Worm (Caenorhabditis elegans) whole organism, midembryonic: Measurements from ENCODE around the gene F08C6.18.

ENCODE experiments used
- T22C8.4 ChIP-seq: fragments of 200-800 bp; sonication (Bioruptor generic); IDR thresholded peaks from 2 replicates; pipeline ENCODE4 v1.3.6; 2022; ENCODE audit warnings: missing genetic modification characterization, missing compliant biosample characterization
- cog-1 ChIP-seq: sonication (generic microtip); optimal IDR thresholded peaks from 2 replicates; lab custom pipeline; 2016; ENCODE audit warnings: missing genetic modification characterization, missing compliant biosample characterization
- flt-1 ChIP-seq: fragments of 200-800 bp; sonication (Bioruptor generic); IDR thresholded peaks from 2 replicates; pipeline ENCODE4 v1.3.6; 2022; ENCODE audit warnings: missing genetic modification characterization, missing compliant biosample characterization
- klf-2 ChIP-seq: fragments of 200-800 bp; sonication (Bioruptor generic); conservative IDR thresholded peaks from 2 replicates; pipeline ENCODE4 v1.3.6; 2022; ENCODE audit warnings: missing genetic modification reagents, missing genetic modification characterization, missing compliant biosample characterization
- med-1 ChIP-seq: sonication (generic microtip); optimal IDR thresholded peaks from 2 replicates; lab custom pipeline; 2017; ENCODE audit warnings: missing genetic modification characterization, mild to moderate bottlenecking, missing compliant biosample characterization, antibody characterized with exemption, missing genetic modification reagents; ENCODE audit not compliant: insufficient read depth
- ref-1 ChIP-seq: fragments of 200-800 bp; sonication (Bioruptor generic); conservative IDR thresholded peaks from 2 replicates; pipeline ENCODE4 v1.3.6; 2022; ENCODE audit warnings: missing genetic modification reagents, missing genetic modification characterization, missing compliant biosample characterization
- tab-1 ChIP-seq: fragments of 200-800 bp; sonication (Bioruptor generic); IDR thresholded peaks from 2 replicates; pipeline ENCODE4 v1.3.6; 2022; ENCODE audit warnings: missing genetic modification characterization, missing compliant biosample characterization
- ztf-23 ChIP-seq: fragments of 200-800 bp; sonication (Bioruptor generic); IDR thresholded peaks from 2 replicates; pipeline ENCODE4 v1.3.6; 2022; ENCODE audit warnings: missing genetic modification reagents, missing genetic modification characterization, missing compliant biosample characterization
- ztf-29 ChIP-seq: fragments of 200-800 bp; sonication (Bioruptor generic); IDR thresholded peaks from 2 replicates; pipeline ENCODE4 v1.3.6; 2022; ENCODE audit warnings: missing genetic modification reagents, missing genetic modification characterization, missing compliant biosample characterization

Gene F08C6.18

DNA sequence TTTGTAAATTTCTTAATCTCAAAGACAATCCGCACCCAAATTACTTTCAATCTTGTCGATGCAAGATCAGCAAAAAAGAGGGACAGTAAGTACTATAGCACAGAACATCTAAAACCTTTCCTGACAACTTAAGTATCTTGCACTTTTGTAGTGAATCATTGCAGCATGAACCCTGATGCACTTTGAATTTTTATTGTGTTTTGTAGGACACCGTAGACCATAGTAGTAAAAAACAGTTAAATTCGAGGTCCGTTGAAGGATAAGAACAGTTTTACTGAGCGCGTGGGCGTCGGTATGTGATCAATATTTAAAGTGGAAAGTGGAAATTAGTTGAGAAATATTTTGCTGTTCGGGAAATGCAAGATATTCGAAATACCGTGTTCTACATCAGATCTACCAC lies 8.8 kb upstream of the F08C6.18 start:
- TF ChIP-seq T22C8.4 (GFP tag; lab: Robert Waterston, UW): no peak
- TF ChIP-seq klf-2 (GFP tag; lab: Robert Waterston, UW): no peak
- TF ChIP-seq tab-1: no peak
- TF ChIP-seq ztf-29: no peak
- no peak for TF ChIP-seq med-1 (GFP tag; lab: Kevin White, UChicago)
- TF ChIP-seq cog-1 (tag; lab: Kevin White, UChicago): no peak

DNA sequence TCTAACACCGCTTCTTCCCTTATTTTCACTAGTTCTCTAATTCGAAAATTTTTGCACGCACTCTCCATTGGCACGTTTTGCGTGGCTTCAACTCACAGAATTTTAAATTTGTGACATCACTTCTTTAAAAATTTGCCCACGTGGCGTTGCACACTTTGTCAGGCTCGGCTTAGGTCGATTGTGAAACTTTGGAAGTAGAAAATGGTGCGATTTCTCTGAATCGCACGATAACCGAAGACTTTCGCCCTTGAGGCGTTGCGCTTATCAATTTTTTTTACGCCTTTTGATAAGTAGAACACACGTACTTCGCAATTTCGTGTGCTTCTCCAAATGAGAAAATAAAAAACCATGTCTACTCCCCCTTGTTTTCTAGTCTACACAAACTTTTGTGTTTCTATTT lies 4.9 kb upstream of the F08C6.18 start:
- TF ChIP-seq ref-1 (GFP tag; lab: Robert Waterston, UW) (no peak), ztf-23 (GFP tag; lab: Robert Waterston, UW) (no peak), med-1 (GFP tag; lab: Kevin White, UChicago) (no peak), ztf-29 (no peak), flt-1 (GFP tag; lab: Robert Waterston, UW) (no peak), tab-1 (no peak), klf-2 (GFP tag; lab: Robert Waterston, UW) (no peak), cog-1 (tag; lab: Kevin White, UChicago) (no peak), T22C8.4 (GFP tag; lab: Robert Waterston, UW) (no peak)

DNA sequence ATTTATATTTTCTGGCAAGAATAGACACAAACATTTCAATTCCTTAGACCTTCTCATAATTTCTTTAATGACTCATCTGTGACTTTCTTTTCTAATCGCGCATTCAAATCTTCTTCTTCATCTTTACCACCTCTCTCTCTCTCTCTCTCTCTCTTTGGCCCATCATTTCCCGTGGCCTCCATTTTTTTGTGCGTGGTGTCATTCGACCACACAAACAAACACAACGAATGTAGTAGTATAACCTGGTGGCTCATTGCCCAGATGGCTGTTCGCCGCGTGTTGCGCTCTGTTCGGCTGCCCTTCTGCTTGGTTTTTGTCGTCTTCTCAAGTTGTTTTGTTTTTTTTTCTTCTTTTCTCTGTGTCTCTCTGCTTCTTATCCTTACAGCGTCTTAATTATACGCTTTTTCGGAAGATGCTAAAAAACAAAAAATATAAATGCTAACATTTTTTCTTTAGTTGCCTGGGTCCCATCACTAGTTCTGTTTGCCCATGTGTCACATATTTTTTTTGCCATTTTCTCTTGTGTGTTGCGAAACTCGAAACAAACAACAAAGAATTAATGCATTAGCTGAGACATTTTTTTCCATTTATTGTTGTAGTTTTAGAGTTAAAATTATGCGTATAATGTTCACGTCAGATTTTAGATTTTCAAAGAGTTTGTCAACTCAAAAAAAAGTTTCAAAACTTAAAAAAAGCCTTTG lies 4.2 kb upstream of the F08C6.18 start:
- TF ChIP-seq klf-2 (GFP tag; lab: Robert Waterston, UW) (no peak), cog-1 (tag; lab: Kevin White, UChicago) (no peak), ztf-29 (no peak), med-1 (GFP tag; lab: Kevin White, UChicago) (no peak), ztf-23 (GFP tag; lab: Robert Waterston, UW) (no peak), tab-1 (no peak), flt-1 (GFP tag; lab: Robert Waterston, UW) (no peak), T22C8.4 (GFP tag; lab: Robert Waterston, UW) (no peak), ref-1 (GFP tag; lab: Robert Waterston, UW) (no peak)

DNA sequence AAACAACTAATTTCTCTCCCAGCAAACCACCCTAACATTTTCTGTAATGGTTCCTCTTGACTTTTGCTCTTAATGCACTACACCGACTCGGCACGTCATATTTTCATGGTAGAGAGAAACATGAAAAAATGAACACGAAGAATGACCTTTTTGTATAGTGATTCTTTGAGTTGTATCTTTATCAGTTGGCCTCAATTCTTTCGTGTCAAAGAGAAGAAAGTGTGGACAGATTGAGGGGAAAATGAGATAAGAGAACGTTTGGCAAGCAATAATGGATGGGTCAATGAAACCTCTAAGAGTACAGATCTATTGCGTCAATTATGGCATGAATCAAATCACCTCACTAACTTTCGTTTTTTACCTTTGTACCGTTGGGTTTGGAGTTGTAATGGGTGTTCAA lies 2.5 kb upstream of the F08C6.18 start:
- TF ChIP-seq tab-1 (no peak), T22C8.4 (GFP tag; lab: Robert Waterston, UW) (no peak), ref-1 (GFP tag; lab: Robert Waterston, UW) (no peak), med-1 (GFP tag; lab: Kevin White, UChicago) (no peak), ztf-23 (GFP tag; lab: Robert Waterston, UW) (no peak), ztf-29 (no peak), flt-1 (GFP tag; lab: Robert Waterston, UW) (no peak), klf-2 (GFP tag; lab: Robert Waterston, UW) (no peak), cog-1 (tag; lab: Kevin White, UChicago) (no peak)

DNA sequence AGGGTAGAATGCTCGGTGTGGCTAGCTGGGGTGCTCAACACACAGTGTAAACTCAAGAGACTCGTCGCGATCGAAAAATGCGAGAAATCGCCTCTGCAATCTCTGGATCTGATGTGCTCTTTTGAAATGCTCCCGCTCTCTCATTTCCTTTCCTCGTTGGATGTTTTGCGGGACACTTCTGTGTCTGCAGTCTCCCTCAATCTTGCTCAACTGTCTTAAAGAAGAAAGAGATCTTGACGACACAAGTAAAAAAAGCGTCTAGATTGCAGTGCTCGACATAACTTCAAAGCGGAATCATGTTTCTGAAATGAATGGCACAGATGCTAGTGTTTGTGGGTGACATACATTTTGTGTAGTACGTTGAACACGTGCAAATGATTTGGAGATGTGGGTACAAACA lies 201 bp upstream of the F08C6.18 start:
- TF ChIP-seq ztf-29: no peak
- no peak for TF ChIP-seq ref-1 (GFP tag; lab: Robert Waterston, UW)
- TF ChIP-seq T22C8.4 (GFP tag; lab: Robert Waterston, UW): no peak
- no peak for TF ChIP-seq klf-2 (GFP tag; lab: Robert Waterston, UW)
- no peak for TF ChIP-seq flt-1 (GFP tag; lab: Robert Waterston, UW)
- TF ChIP-seq tab-1: no peak
- peak; percentile 7 for TF ChIP-seq cog-1 (tag; lab: Kevin White, UChicago)
- no peak for TF ChIP-seq med-1 (GFP tag; lab: Kevin White, UChicago)
- TF ChIP-seq ztf-23 (GFP tag; lab: Robert Waterston, UW): no peak

DNA sequence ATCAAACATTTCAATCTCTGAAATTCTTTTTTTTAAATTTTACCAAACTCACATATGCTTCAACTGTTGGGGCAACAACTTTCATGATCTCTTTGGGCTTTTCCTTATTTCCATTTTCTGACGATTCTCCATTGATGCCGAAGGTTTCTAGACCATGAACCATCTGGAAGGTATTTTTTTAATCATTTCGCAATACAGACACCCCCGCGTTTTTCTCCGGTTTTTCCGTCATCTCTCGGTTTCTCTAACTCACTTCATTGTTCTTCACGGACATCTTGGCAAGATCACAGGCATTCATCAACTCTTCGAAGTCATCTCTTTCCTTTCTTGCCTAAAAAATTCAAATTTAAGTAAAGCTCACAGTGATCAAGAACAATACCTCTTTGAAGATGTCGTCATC lies 256 bp downstream of the F08C6.18 start:
- TF ChIP-seq klf-2 (GFP tag; lab: Robert Waterston, UW): no peak
- no peak for TF ChIP-seq flt-1 (GFP tag; lab: Robert Waterston, UW)
- TF ChIP-seq T22C8.4 (GFP tag; lab: Robert Waterston, UW): no peak
- TF ChIP-seq med-1 (GFP tag; lab: Kevin White, UChicago): no peak
- TF ChIP-seq ztf-29: no peak
- no peak for TF ChIP-seq cog-1 (tag; lab: Kevin White, UChicago)
- TF ChIP-seq ztf-23 (GFP tag; lab: Robert Waterston, UW): no peak
- no peak for TF ChIP-seq ref-1 (GFP tag; lab: Robert Waterston, UW)
- TF ChIP-seq tab-1: no peak

DNA sequence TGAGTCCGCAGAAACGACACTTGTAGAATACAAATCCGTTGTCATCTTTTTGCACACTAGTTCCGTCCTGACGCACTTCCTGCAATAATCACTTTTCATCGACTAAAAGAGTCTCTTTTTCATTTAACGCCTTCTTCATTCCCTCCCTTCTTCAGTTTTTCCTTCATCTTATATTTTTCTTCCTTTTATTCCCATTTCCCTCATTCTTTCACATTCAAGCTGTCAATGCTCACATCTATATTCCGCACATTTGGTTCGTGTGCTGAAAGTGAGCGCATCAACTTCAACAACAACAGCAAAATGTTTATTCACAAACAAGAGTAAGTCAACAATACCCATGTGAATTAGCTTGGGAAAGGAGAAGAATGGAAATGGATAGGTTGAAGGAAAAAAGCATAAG lies 1.4 kb downstream of the F08C6.18 start, which contains the start of gene pcyt-1:
Gene pcyt-1 (plus strand): TSS at position 301 of the 400 bp plus-strand sequence.
- TF ChIP-seq klf-2 (GFP tag; lab: Robert Waterston, UW): no peak
- TF ChIP-seq T22C8.4 (GFP tag; lab: Robert Waterston, UW): no peak
- TF ChIP-seq flt-1 (GFP tag; lab: Robert Waterston, UW): no peak
- TF ChIP-seq ztf-23 (GFP tag; lab: Robert Waterston, UW): no peak
- no peak for TF ChIP-seq ref-1 (GFP tag; lab: Robert Waterston, UW)
- TF ChIP-seq cog-1 (tag; lab: Kevin White, UChicago): no peak
- no peak for TF ChIP-seq tab-1
- TF ChIP-seq med-1 (GFP tag; lab: Kevin White, UChicago): no peak
- TF ChIP-seq ztf-29: no peak

DNA sequence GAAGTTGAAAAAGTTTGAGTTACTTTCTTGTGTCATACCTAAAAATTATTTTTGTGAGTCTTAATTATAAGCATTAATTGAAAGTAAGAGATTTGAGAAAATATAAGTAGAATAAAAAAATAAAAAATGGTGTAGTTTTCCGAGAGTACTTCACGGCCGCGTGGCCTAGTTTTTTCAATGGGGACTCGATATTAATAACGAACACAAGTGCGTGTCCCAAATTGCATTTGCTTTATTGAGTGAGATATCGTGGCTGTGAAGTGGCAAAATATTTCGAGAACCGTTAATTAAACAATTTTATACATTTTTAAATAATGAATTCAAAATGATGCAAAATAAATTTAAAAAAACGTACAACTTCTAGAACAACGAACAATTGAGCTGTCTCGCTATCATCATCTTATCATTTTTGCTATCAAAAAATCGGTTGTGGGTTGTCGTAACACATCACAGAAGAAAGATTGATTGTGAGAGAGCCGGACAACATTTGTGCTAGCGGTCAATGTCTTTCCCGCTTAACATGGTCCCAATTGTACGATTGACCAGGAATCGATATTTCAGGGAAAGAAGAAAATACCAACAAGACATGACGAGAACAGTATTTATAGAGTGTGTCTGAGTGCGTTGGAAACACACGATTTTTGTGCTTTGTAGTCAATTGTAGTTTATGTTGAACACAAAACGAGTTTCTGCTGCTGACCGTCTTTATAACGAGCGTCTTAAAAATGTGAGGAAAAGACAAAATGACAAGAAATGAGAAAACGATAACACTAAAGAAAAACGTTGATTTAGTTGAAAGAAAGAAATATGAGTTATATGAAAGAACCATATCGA lies 3.5 kb downstream of the F08C6.18 start, which contains the start of gene apy-1:
Gene apy-1 (minus strand): TSS at position 38 of the 834 bp plus-strand sequence.
- TF ChIP-seq cog-1 (tag; lab: Kevin White, UChicago) (peak; percentile 1), med-1 (GFP tag; lab: Kevin White, UChicago) (no peak), ref-1 (GFP tag; lab: Robert Waterston, UW) (no peak)
